Fruit fly (Drosophila melanogaster) whole organism, embryonic: Measurements from ENCODE around the gene CG2772.

Source experiments
- Abd-B ChIP-seq: fragments of 200-800 bp; sonication (Bioruptor generic); optimal IDR thresholded peaks from 2 replicates; lab custom pipeline; 2018; ENCODE audit warnings: missing biosample characterization, mild to moderate bottlenecking, missing genetic modification characterization, moderate library complexity
- Aef1 ChIP-seq: fragments of 200-800 bp; sonication (Bioruptor generic); IDR thresholded peaks from 3 replicates; pipeline ENCODE4 v1.3.6; 2022; ENCODE audit warnings: missing biosample characterization, missing genetic modification characterization
- B-H2 ChIP-seq: fragments of 200-800 bp; sonication (Bioruptor generic); optimal IDR thresholded peaks from 2 replicates; lab custom pipeline; 2018; ENCODE audit warnings: missing biosample characterization, mild to moderate bottlenecking, missing genetic modification characterization
- CG11398 ChIP-seq: fragments of 200-800 bp; sonication (Bioruptor generic); optimal IDR thresholded peaks from 2 replicates; lab custom pipeline; 2016; ENCODE audit warnings: missing biosample characterization, missing genetic modification characterization
- CG11504 ChIP-seq: fragments of 200-800 bp; sonication (Bioruptor generic); optimal IDR thresholded peaks from 3 replicates; lab custom pipeline; 2019; ENCODE audit warnings: missing biosample characterization, mild to moderate bottlenecking, missing genetic modification characterization, moderate library complexity
- CG11560 ChIP-seq: fragments of 200-800 bp; sonication (Bioruptor generic); IDR thresholded peaks from 3 replicates; pipeline ENCODE4 v1.3.6; 2022; ENCODE audit warnings: missing biosample characterization, missing genetic modification characterization
- CG13894 ChIP-seq: fragments of 200-800 bp; sonication (Bioruptor generic); optimal IDR thresholded peaks from 3 replicates; lab custom pipeline; 2018; ENCODE audit warnings: missing biosample characterization, mild to moderate bottlenecking, missing genetic modification characterization, moderate library complexity
- CG14667 ChIP-seq: fragments of 200-800 bp; sonication (Bioruptor generic); IDR thresholded peaks from 2 replicates; pipeline ENCODE4 v1.3.6; 2022; ENCODE audit warnings: missing biosample characterization, missing genetic modification characterization
- CG17829 ChIP-seq: fragments of 200-800 bp; optimal IDR thresholded peaks from 2 replicates; lab custom pipeline; 2019; ENCODE audit warnings: missing biosample characterization, mild to moderate bottlenecking, missing genetic modification characterization, moderate library complexity
- CG18599 ChIP-seq: fragments of 200-800 bp; sonication (Bioruptor generic); optimal IDR thresholded peaks from 3 replicates; lab custom pipeline; 2017; ENCODE audit warnings: missing biosample characterization, missing genetic modification characterization, mild to moderate bottlenecking, moderate library complexity, missing genetic modification reagents
- CG2889 ChIP-seq: fragments of 200-800 bp; sonication (Bioruptor generic); IDR thresholded peaks from 3 replicates; pipeline ENCODE4 v1.3.6; 2022; ENCODE audit warnings: missing biosample characterization, missing genetic modification characterization
- CG31224 ChIP-seq: fragments of 200-800 bp; sonication (Bioruptor generic); IDR thresholded peaks from 2 replicates; pipeline ENCODE4 v1.3.6; 2022; ENCODE audit warnings: missing biosample characterization, missing genetic modification characterization
- CG31365 ChIP-seq: fragments of 200-800 bp; sonication (Bioruptor generic); optimal IDR thresholded peaks from 2 replicates; lab custom pipeline; 2018; ENCODE audit warnings: missing biosample characterization, mild to moderate bottlenecking, missing genetic modification characterization
- CG32532 ChIP-seq: fragments of 200-800 bp; sonication (Bioruptor generic); IDR thresholded peaks from 2 replicates; pipeline ENCODE4 v1.3.6; 2022; ENCODE audit warnings: missing biosample characterization, missing genetic modification characterization
- CG32767 ChIP-seq: fragments of 200-800 bp; sonication (Bioruptor generic); IDR thresholded peaks from 2 replicates; pipeline ENCODE4 v1.3.6; 2022; ENCODE audit warnings: missing biosample characterization, missing genetic modification characterization
- CG33557 ChIP-seq: fragments of 200-800 bp; sonication (Bioruptor generic); optimal IDR thresholded peaks from 2 replicates; lab custom pipeline; 2019; ENCODE audit warnings: missing biosample characterization, mild to moderate bottlenecking, missing genetic modification characterization, moderate library complexity
- CG34422 ChIP-seq: fragments of 200-800 bp; sonication (Bioruptor generic); IDR thresholded peaks from 3 replicates; pipeline ENCODE4 v1.3.6; 2022; ENCODE audit warnings: missing biosample characterization, missing genetic modification characterization
- CG5953 ChIP-seq: fragments of 200-800 bp; sonication (Bioruptor generic); IDR thresholded peaks from 2 replicates; pipeline ENCODE4 v1.3.6; 2022; ENCODE audit warnings: missing biosample characterization, missing genetic modification characterization
- CG6254 ChIP-seq: fragments of 200-800 bp; sonication (Bioruptor generic); optimal IDR thresholded peaks from 3 replicates; lab custom pipeline; 2017; ENCODE audit warnings: mild to moderate bottlenecking, missing biosample characterization, missing genetic modification reagents, missing genetic modification characterization
- CG6683 ChIP-seq: fragments of 200-800 bp; sonication (Bioruptor generic); optimal IDR thresholded peaks from 2 replicates; lab custom pipeline; 2017; ENCODE audit warnings: missing biosample characterization, mild to moderate bottlenecking, missing genetic modification characterization, missing genetic modification reagents
- CG7357 ChIP-seq: fragments of 200-800 bp; sonication (Bioruptor generic); IDR thresholded peaks from 3 replicates; pipeline ENCODE4 v1.3.6; 2022; ENCODE audit warnings: missing biosample characterization, missing genetic modification characterization
- CG9609 ChIP-seq: fragments of 200-800 bp; sonication (Bioruptor generic); optimal IDR thresholded peaks from 3 replicates; lab custom pipeline; 2016; ENCODE audit warnings: missing biosample characterization, missing genetic modification characterization
- CG9932 ChIP-seq: fragments of 200-800 bp; sonication (Bioruptor generic); IDR thresholded peaks from 2 replicates; pipeline ENCODE4 v1.3.6; 2022; ENCODE audit warnings: missing biosample characterization, missing genetic modification characterization
- CkIIα-i1 ChIP-seq: fragments of 200-800 bp; sonication (Bioruptor generic); IDR thresholded peaks from 2 replicates; pipeline ENCODE4 v1.3.6; 2022; ENCODE audit warnings: missing biosample characterization, missing genetic modification characterization
- D19A ChIP-seq: fragments of 200-800 bp; optimal IDR thresholded peaks from 3 replicates; lab custom pipeline; 2019; ENCODE audit warnings: missing biosample characterization, mild to moderate bottlenecking, missing genetic modification characterization, moderate library complexity
- E2f2 ChIP-seq: fragments of 200-800 bp; sonication (Bioruptor generic); IDR thresholded peaks from 2 replicates; pipeline ENCODE4 v1.3.6; 2022; ENCODE audit warnings: missing biosample characterization, missing genetic modification characterization
- Fer1 ChIP-seq: fragments of 200-800 bp; sonication (Bioruptor generic); optimal IDR thresholded peaks from 2 replicates; lab custom pipeline; 2017; ENCODE audit warnings: missing biosample characterization, mild to moderate bottlenecking, missing genetic modification characterization
- HLHmδ ChIP-seq: fragments of 200-800 bp; sonication (Bioruptor generic); optimal IDR thresholded peaks from 2 replicates; lab custom pipeline; 2018; ENCODE audit warnings: missing biosample characterization, mild to moderate bottlenecking, missing genetic modification characterization, moderate library complexity
- Hr39 ChIP-seq: fragments of >200 bp; optimal IDR thresholded peaks from 2 replicates; lab custom pipeline; 2017
- Med ChIP-seq: fragments of 200-800 bp; sonication (Bioruptor generic); peaks from one replicate; lab custom pipeline; 2016; ENCODE audit warnings: missing biosample characterization, missing genetic modification characterization, mild to moderate bottlenecking, inconsistent platforms, moderate library complexity
- Neu2 ChIP-seq: fragments of 200-800 bp; sonication (Bioruptor generic); optimal IDR thresholded peaks from 3 replicates; lab custom pipeline; 2016; ENCODE audit warnings: missing biosample characterization, missing genetic modification characterization, borderline replicate concordance
- TFAM ChIP-seq: fragments of 200-800 bp; sonication (Bioruptor generic); optimal IDR thresholded peaks from 2 replicates; lab custom pipeline; 2017; ENCODE audit warnings: missing biosample characterization, missing genetic modification characterization, inconsistent platforms
- ap ChIP-seq: fragments of 200-800 bp; sonication (Bioruptor generic); IDR thresholded peaks from 2 replicates; pipeline ENCODE4 v1.3.6; 2022; ENCODE audit warnings: missing biosample characterization, missing genetic modification characterization
- crc ChIP-seq: fragments of 200-800 bp; sonication (Bioruptor generic); optimal IDR thresholded peaks from 2 replicates; lab custom pipeline; 2016; ENCODE audit warnings: missing biosample characterization, missing genetic modification characterization
- danr ChIP-seq: fragments of 200-800 bp; sonication (Bioruptor generic); IDR thresholded peaks from 2 replicates; pipeline ENCODE4 v1.3.6; 2022; ENCODE audit warnings: missing biosample characterization, missing genetic modification characterization
- disco-r ChIP-seq: fragments of 200-800 bp; sonication (Bioruptor generic); optimal IDR thresholded peaks from 2 replicates; lab custom pipeline; 2016; ENCODE audit warnings: missing biosample characterization, missing genetic modification characterization
- gce ChIP-seq: fragments of 200-800 bp; sonication (Bioruptor generic); IDR thresholded peaks from 3 replicates; pipeline ENCODE4 v1.3.6; 2022; ENCODE audit warnings: missing biosample characterization, missing genetic modification characterization
- jigr1 ChIP-seq: fragments of 200-800 bp; sonication (Bioruptor generic); IDR thresholded peaks from 3 replicates; pipeline ENCODE4 v1.3.6; 2022; ENCODE audit warnings: missing biosample characterization, missing genetic modification characterization
- kni ChIP-seq: fragments of 200-800 bp; sonication (Bioruptor generic); optimal IDR thresholded peaks from 3 replicates; lab custom pipeline; 2017; ENCODE audit warnings: mild to moderate bottlenecking, missing biosample characterization, missing genetic modification reagents, missing genetic modification characterization
- nmo ChIP-seq: fragments of 200-800 bp; sonication (Bioruptor generic); optimal IDR thresholded peaks from 2 replicates; lab custom pipeline; 2018; ENCODE audit warnings: missing biosample characterization, mild to moderate bottlenecking, missing genetic modification characterization, moderate library complexity
- onecut ChIP-seq: fragments of 200-800 bp; sonication (Bioruptor generic); IDR thresholded peaks from 2 replicates; pipeline ENCODE4 v1.3.6; 2022; ENCODE audit warnings: missing biosample characterization, missing genetic modification characterization
- otp ChIP-seq: fragments of 200-800 bp; sonication (Bioruptor generic); IDR thresholded peaks from 3 replicates; pipeline ENCODE4, ENCODE4 v1.3.6; 2022; ENCODE audit warnings: missing biosample characterization, missing genetic modification characterization
- pfk ChIP-seq: fragments of 200-800 bp; sonication (Bioruptor generic); optimal IDR thresholded peaks from 2 replicates; lab custom pipeline; 2018; ENCODE audit warnings: missing biosample characterization, mild to moderate bottlenecking, missing genetic modification characterization, moderate library complexity
- repo ChIP-seq: fragments of 200-800 bp; sonication (Bioruptor generic); optimal IDR thresholded peaks from 2 replicates; lab custom pipeline; 2016; ENCODE audit warnings: missing biosample characterization, missing genetic modification characterization
- ro ChIP-seq: fragments of 200-800 bp; sonication (Bioruptor generic); IDR thresholded peaks from 2 replicates; pipeline ENCODE4 v1.3.6; 2022; ENCODE audit warnings: missing biosample characterization, missing genetic modification characterization
- shn ChIP-seq: fragments of 200-800 bp; sonication (Bioruptor generic); optimal IDR thresholded peaks from 3 replicates; lab custom pipeline; 2016; ENCODE audit warnings: missing biosample characterization, missing genetic modification characterization
- sna ChIP-seq: fragments of 200-800 bp; sonication (Bioruptor generic); IDR thresholded peaks from 2 replicates; pipeline ENCODE4 v1.3.6; 2022; ENCODE audit warnings: missing biosample characterization, missing genetic modification characterization; ENCODE audit not compliant: partially characterized antibody
- sob ChIP-seq: fragments of 200-800 bp; sonication (Bioruptor generic); IDR thresholded peaks from 2 replicates; pipeline ENCODE4 v1.3.6; 2022; ENCODE audit warnings: missing biosample characterization, missing genetic modification characterization
- tap ChIP-seq: fragments of 200-800 bp; optimal IDR thresholded peaks from 3 replicates; lab custom pipeline; 2019; ENCODE audit warnings: missing biosample characterization, mild to moderate bottlenecking, missing genetic modification characterization, moderate library complexity
- unpg ChIP-seq: fragments of 200-800 bp; sonication (Bioruptor generic); optimal IDR thresholded peaks from 3 replicates; lab custom pipeline; 2018; ENCODE audit warnings: missing biosample characterization, mild to moderate bottlenecking, missing genetic modification characterization, moderate library complexity
- vfl ChIP-seq: fragments of 200-800 bp; sonication (Bioruptor generic); optimal IDR thresholded peaks from 2 replicates; lab custom pipeline; 2016; ENCODE audit warnings: missing biosample characterization, missing genetic modification characterization

The CG2772 gene

DNA sequence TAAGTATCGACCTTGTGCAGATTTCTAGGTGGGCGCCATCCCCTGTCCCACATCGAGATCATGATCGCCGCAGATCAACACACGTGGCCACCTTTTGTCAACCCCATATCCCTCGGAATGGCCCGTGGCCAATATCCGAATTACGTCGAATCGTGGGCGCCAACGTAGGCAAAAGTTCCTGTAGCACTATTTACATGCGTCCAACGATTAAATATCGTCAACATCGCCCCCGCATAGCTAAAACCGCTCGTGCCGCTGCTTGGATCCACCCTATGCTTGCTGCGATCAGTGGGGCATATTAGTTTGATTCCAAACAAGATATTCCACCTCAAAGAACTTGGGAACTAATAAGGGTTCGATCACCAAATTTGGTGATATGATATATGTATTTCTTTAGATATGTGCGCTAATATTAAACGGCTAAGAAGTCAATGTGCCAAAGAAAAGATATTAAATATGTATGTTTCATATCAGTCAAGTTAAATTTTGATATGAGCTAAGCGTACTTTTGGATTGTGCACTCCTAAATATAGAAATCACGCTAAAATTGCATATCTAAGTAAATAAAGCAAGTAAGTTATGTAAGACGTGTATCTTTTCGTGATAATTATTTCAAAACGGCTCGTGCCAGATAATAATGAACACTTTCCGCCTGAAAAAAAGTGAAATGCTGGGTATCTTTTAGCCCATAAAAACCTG lies 31.4 kb downstream of the CG2772 start (continued):
- TF ChIP-seq shn (GFP tag; lab: Kevin White, UChicago) (peak; percentile 60), Med (GFP tag; lab: Kevin White, UChicago) (peak; percentile 72), Aef1 (GFP tag; lab: Robert Waterston, UW) (peak; percentile 40; the same call in 1 of the 3 replicates), TFAM (GFP tag; lab: Kevin White, UChicago) (no peak), onecut (GFP tag; lab: Robert Waterston, UW) (no peak), CG31365 (tag; lab: Kevin White, UChicago) (no peak), kni (GFP tag; lab: Kevin White, UChicago) (no peak), Fer1 (GFP tag; lab: Kevin White, UChicago) (no peak), CG6683 (GFP tag; lab: Kevin White, UChicago) (no peak), ro (no peak), Abd-B (peak; percentile 15), CG31224 (no peak), ap (no peak), nmo (GFP tag; lab: Kevin White, UChicago) (peak; percentile 46), Neu2 (GFP tag; lab: Kevin White, UChicago) (no peak), repo (GFP tag; lab: Kevin White, UChicago) (no peak), CG18599 (peak; percentile 15), CG13894 (no peak), CG34422 (GFP tag; lab: Robert Waterston, UW) (0 out of 3 replicates have a peak, but pooled peaks have one; percentile 2), tap (tag; lab: Kevin White, UChicago) (no peak), E2f2 (GFP tag; lab: Robert Waterston, UW) (no peak), CG32767 (GFP tag; lab: Robert Waterston, UW) (no peak; the same call in 1 of the 2 replicates), unpg (GFP tag; lab: Kevin White, UChicago) (no peak), CG2889 (GFP tag; lab: Robert Waterston, UW) (no peak), CG33557 (GFP tag; lab: Kevin White, UChicago) (no peak), disco-r (peak; percentile 25), CG6254 (GFP tag; lab: Kevin White, UChicago) (no peak), D19A (tag; lab: Kevin White, UChicago) (peak; percentile 6), CG5953 (GFP tag; lab: Robert Waterston, UW) (no peak), sna (GFP tag; lab: Robert Waterston, UW) (no peak), CG9609 (GFP tag; lab: Kevin White, UChicago) (peak; percentile 44), vfl (GFP tag; lab: Kevin White, UChicago) (no peak), CG11398 (GFP tag; lab: Kevin White, UChicago) (no peak), jigr1 (GFP tag; lab: Robert Waterston, UW) (no peak), CkIIα-i1 (GFP tag; lab: Robert Waterston, UW) (no peak), danr (no peak), gce (GFP tag; lab: Robert Waterston, UW) (no peak), HLHmδ (no peak), B-H2 (GFP tag; lab: Kevin White, UChicago) (peak; percentile 53), CG11560 (tag; lab: Robert Waterston, UW) (no peak), CG11504 (tag; lab: Kevin White, UChicago) (peak; percentile 62), pfk (GFP tag; lab: Kevin White, UChicago) (no peak), CG17829 (tag; lab: Kevin White, UChicago) (peak; percentile 31), CG32532 (GFP tag; lab: Robert Waterston, UW) (peak; percentile 59), CG7357 (GFP tag; lab: Robert Waterston, UW) (no peak), CG9932 (GFP tag; lab: Robert Waterston, UW) (peak; percentile 51), CG14667 (GFP tag; lab: Robert Waterston, UW) (no peak), otp (GFP tag; lab: Robert Waterston, UW) (no peak), Hr39 (no peak), sob (GFP tag; lab: Robert Waterston, UW) (0 out of 2 replicates have a peak, but pooled peaks have one; percentile 15), crc (GFP tag; lab: Kevin White, UChicago) (no peak)
